Worm (Caenorhabditis elegans) whole organism, L3 larva: ENCODE results near the gene dcr-1.

ENCODE experiments used
- aly-2 ChIP-seq: fragments of 150-350 bp; optimal IDR thresholded peaks from 2 replicates; lab custom pipeline; 2014; ENCODE audit warnings: missing biosample characterization, missing genetic modification characterization
- ama-1 ChIP-seq: fragments of 150-350 bp; optimal IDR thresholded peaks from 2 replicates; lab custom pipeline; 2018
- ceh-16 ChIP-seq: sonication (generic microtip); optimal IDR thresholded peaks from 2 replicates; lab custom pipeline; 2017; ENCODE audit warnings: missing biosample characterization, missing genetic modification characterization
- ceh-28 ChIP-seq: fragments of 150-350 bp; optimal IDR thresholded peaks from 2 replicates; lab custom pipeline; 2014; ENCODE audit warnings: missing biosample characterization, missing genetic modification reagents, missing genetic modification characterization
- ceh-82 ChIP-seq: fragments of 150-350 bp; optimal IDR thresholded peaks from 2 replicates; lab custom pipeline; 2014; ENCODE audit warnings: missing biosample characterization, missing genetic modification characterization
- ceh-9 ChIP-seq: sonication (generic microtip); optimal IDR thresholded peaks from 2 replicates; lab custom pipeline; 2018; ENCODE audit warnings: missing biosample characterization, missing genetic modification characterization
- daf-12 ChIP-seq: fragments of 150-350 bp; optimal IDR thresholded peaks from 2 replicates; lab custom pipeline; 2014; ENCODE audit warnings: missing biosample characterization, missing genetic modification reagents, missing genetic modification characterization
- egl-5 ChIP-seq: fragments of 150-350 bp; optimal IDR thresholded peaks from 2 replicates; lab custom pipeline; 2017; ENCODE audit warnings: missing biosample characterization, missing genetic modification reagents, missing genetic modification characterization, inconsistent platforms
- elt-2 ChIP-seq: sonication (generic microtip); optimal IDR thresholded peaks from 2 replicates; lab custom pipeline; 2016; ENCODE audit warnings: missing genetic modification reagents, mild to moderate bottlenecking, missing genetic modification characterization, missing compliant biosample characterization
- eor-1 ChIP-seq, 2 experiments: fragments of 150-350 bp; optimal IDR thresholded peaks; 2 replicates each; lab custom pipeline; 2014 to 2018; ENCODE audit warnings: missing biosample characterization in 2 of 2, missing genetic modification characterization in 2 of 2
- fkh-10 ChIP-seq: sonication (generic microtip); optimal IDR thresholded peaks from 2 replicates; lab custom pipeline; 2017; ENCODE audit warnings: missing biosample characterization, missing genetic modification reagents, missing genetic modification characterization
- fkh-2 ChIP-seq: fragments of 150-350 bp; optimal IDR thresholded peaks from 2 replicates; lab custom pipeline; 2014; ENCODE audit warnings: missing biosample characterization, missing genetic modification reagents, missing genetic modification characterization
- fos-1 ChIP-seq: fragments of 150-350 bp; optimal IDR thresholded peaks from 2 replicates; lab custom pipeline; 2014; ENCODE audit warnings: missing biosample characterization, missing genetic modification characterization
- hmg-11 ChIP-seq: sonication (generic microtip); optimal IDR thresholded peaks from 2 replicates; lab custom pipeline; 2016; ENCODE audit warnings: missing genetic modification characterization, missing compliant biosample characterization
- jun-1 ChIP-seq: fragments of 150-350 bp; optimal IDR thresholded peaks from 2 replicates; lab custom pipeline; 2014; ENCODE audit warnings: missing biosample characterization, missing genetic modification reagents, missing genetic modification characterization
- lin-15B ChIP-seq: fragments of 150-350 bp; optimal IDR thresholded peaks from 2 replicates; lab custom pipeline; 2014; ENCODE audit warnings: missing biosample characterization, missing genetic modification characterization
- lin-39 ChIP-seq: fragments of 150-350 bp; optimal IDR thresholded peaks from 2 replicates; lab custom pipeline; 2018; ENCODE audit warnings: missing biosample characterization, missing genetic modification reagents, missing genetic modification characterization
- lsy-12 ChIP-seq: sonication (generic microtip); optimal IDR thresholded peaks from 2 replicates; lab custom pipeline; 2016; ENCODE audit warnings: mild to moderate bottlenecking, missing genetic modification characterization, missing compliant biosample characterization
- mdl-1 ChIP-seq: fragments of 150-350 bp; optimal IDR thresholded peaks from 2 replicates; lab custom pipeline; 2014; ENCODE audit warnings: missing biosample characterization, missing genetic modification characterization
- mml-1 ChIP-seq: fragments of 150-350 bp; sonication (generic microtip); optimal IDR thresholded peaks from 3 replicates; lab custom pipeline; 2014; ENCODE audit warnings: missing biosample characterization, missing genetic modification characterization
- nfya-1 ChIP-seq: sonication (generic microtip); optimal IDR thresholded peaks from 2 replicates; lab custom pipeline; 2017; ENCODE audit warnings: missing genetic modification characterization, mild to moderate bottlenecking, missing compliant biosample characterization, antibody characterized with exemption, moderate library complexity; ENCODE audit not compliant: insufficient read depth
- nhr-11 ChIP-seq: fragments of 150-350 bp; optimal IDR thresholded peaks from 2 replicates; lab custom pipeline; 2014; ENCODE audit warnings: missing biosample characterization, missing genetic modification characterization
- nhr-12 ChIP-seq: fragments of 150-350 bp; optimal IDR thresholded peaks from 2 replicates; lab custom pipeline; 2014; ENCODE audit warnings: missing biosample characterization, missing genetic modification characterization
- nhr-23 ChIP-seq: fragments of 150-350 bp; optimal IDR thresholded peaks from 2 replicates; lab custom pipeline; 2014; ENCODE audit warnings: missing biosample characterization, missing genetic modification reagents, missing genetic modification characterization
- nhr-237 ChIP-seq: fragments of 150-350 bp; optimal IDR thresholded peaks from 2 replicates; lab custom pipeline; 2014; ENCODE audit warnings: missing biosample characterization, missing genetic modification characterization
- nhr-25 ChIP-seq: sonication (generic microtip); optimal IDR thresholded peaks from 2 replicates; lab custom pipeline; 2017; ENCODE audit warnings: missing biosample characterization, missing genetic modification characterization
- nhr-28 ChIP-seq: fragments of 150-350 bp; optimal IDR thresholded peaks from 2 replicates; lab custom pipeline; 2014; ENCODE audit warnings: missing biosample characterization, missing genetic modification characterization
- nhr-43 ChIP-seq: sonication (generic microtip); optimal IDR thresholded peaks from 2 replicates; lab custom pipeline; 2016; ENCODE audit warnings: mild to moderate bottlenecking, missing genetic modification characterization, missing compliant biosample characterization; ENCODE audit not compliant: poor library complexity, severe bottlenecking
- nhr-67 ChIP-seq: fragments of 150-350 bp; optimal IDR thresholded peaks from 2 replicates; lab custom pipeline; 2014; ENCODE audit warnings: missing biosample characterization, missing genetic modification characterization
- nhr-76 ChIP-seq: fragments of 150-350 bp; sonication (generic microtip); optimal IDR thresholded peaks from 5 replicates; lab custom pipeline; 2014; ENCODE audit warnings: missing biosample characterization, missing genetic modification characterization
- pha-4 ChIP-seq: fragments of 150-350 bp; optimal IDR thresholded peaks from 2 replicates; lab custom pipeline; 2014; ENCODE audit warnings: missing biosample characterization, missing genetic modification reagents, missing genetic modification characterization
- pqm-1 ChIP-seq: fragments of 150-350 bp; optimal IDR thresholded peaks from 2 replicates; lab custom pipeline; 2017; ENCODE audit warnings: missing biosample characterization, missing genetic modification characterization, inconsistent platforms
- skn-1 ChIP-seq: fragments of 150-350 bp; optimal IDR thresholded peaks from 2 replicates; lab custom pipeline; 2014; ENCODE audit warnings: missing biosample characterization, missing genetic modification characterization
- snpc-4 ChIP-seq: fragments of 150-350 bp; optimal IDR thresholded peaks from 2 replicates; lab custom pipeline; 2014; ENCODE audit warnings: missing biosample characterization, missing genetic modification characterization
- tbx-2 ChIP-seq: sonication (generic microtip); optimal IDR thresholded peaks from 2 replicates; lab custom pipeline; 2016; ENCODE audit warnings: mild to moderate bottlenecking, missing genetic modification characterization, missing compliant biosample characterization
- unc-39 ChIP-seq: sonication (generic microtip); optimal IDR thresholded peaks from 4 replicates; lab custom pipeline; 2017; ENCODE audit warnings: missing biosample characterization, missing genetic modification characterization
- unc-62 ChIP-seq: fragments of 150-350 bp; sonication (generic microtip); optimal IDR thresholded peaks from 4 replicates; lab custom pipeline; 2014; ENCODE audit warnings: missing biosample characterization, missing genetic modification reagents, missing genetic modification characterization
- zag-1 ChIP-seq: fragments of 150-350 bp; optimal IDR thresholded peaks from 2 replicates; lab custom pipeline; 2014; ENCODE audit warnings: missing biosample characterization, missing genetic modification characterization
- ztf-11 ChIP-seq: fragments of 150-350 bp; optimal IDR thresholded peaks from 2 replicates; lab custom pipeline; 2014; ENCODE audit warnings: missing biosample characterization, missing genetic modification characterization

Gene dcr-1

DNA sequence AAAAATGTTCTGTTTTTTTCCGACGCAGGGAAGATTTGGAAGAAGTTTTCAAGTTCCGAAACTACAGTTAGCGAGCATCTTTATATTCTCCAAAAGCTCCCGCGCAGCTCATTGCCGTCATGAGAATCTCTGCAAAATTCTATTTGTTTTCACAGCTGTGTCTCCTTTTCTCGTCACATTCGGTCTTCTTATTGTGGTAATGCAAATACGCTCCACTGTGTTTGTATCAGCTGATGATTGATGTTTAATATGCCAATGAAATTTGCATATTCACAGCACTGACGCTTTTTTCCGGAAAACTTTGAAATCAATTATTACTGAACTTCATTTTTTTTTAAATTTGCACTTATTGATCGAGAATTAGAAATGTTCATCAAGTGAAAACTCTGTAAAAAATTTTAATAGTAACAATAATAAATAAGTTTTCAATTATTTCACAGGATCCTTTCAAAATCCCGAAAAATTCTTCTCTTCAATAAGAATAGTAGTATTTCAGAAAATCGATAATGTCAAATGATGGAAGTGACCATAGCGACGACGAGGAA is 13.1 kb upstream of the dcr-1 start, which contains the start of gene K06H7.2:
TSS of gene K06H7.2 (plus strand) at position 495 of the 545 bp plus-strand sequence.
- TF ChIP-seq nfya-1 (tag; lab: Kevin White, UChicago), result peak; percentile 69
- peak; percentile 20 for TF ChIP-seq hmg-11
- TF ChIP-seq snpc-4 (tag; lab: Kevin White, UChicago), result peak; percentile 68
- TF ChIP-seq egl-5 (tag; lab: Kevin White, UChicago), result peak; percentile 87
- no peak for TF ChIP-seq fkh-10 (GFP tag; lab: Kevin White, UChicago)
- TF ChIP-seq fos-1 (tag; lab: Kevin White, UChicago), result no peak
- peak; percentile 71 for TF ChIP-seq lin-39 (tag; lab: Kevin White, UChicago)
- no peak for TF ChIP-seq pqm-1
- TF ChIP-seq lin-15B (tag; lab: Kevin White, UChicago), result peak; percentile 87
- no peak for TF ChIP-seq mdl-1 (tag; lab: Kevin White, UChicago)
- no peak for TF ChIP-seq nhr-237 (tag; lab: Kevin White, UChicago)
- no peak for TF ChIP-seq unc-62 (GFP tag; lab: Kevin White, UChicago)
- TF ChIP-seq nhr-25, result peak; percentile 23
- TF ChIP-seq nhr-11 (tag; lab: Kevin White, UChicago), result no peak
- no peak for TF ChIP-seq ceh-28 (tag; lab: Kevin White, UChicago)
- no peak for TF ChIP-seq nhr-76 (tag; lab: Kevin White, UChicago)
- no peak for TF ChIP-seq nhr-28
- TF ChIP-seq nhr-67 (tag; lab: Kevin White, UChicago), result no peak
- no peak for TF ChIP-seq tbx-2
- no peak for TF ChIP-seq aly-2 (tag; lab: Kevin White, UChicago)
- peak; percentile 25 for TF ChIP-seq elt-2
- no peak for TF ChIP-seq lsy-12 (tag; lab: Kevin White, UChicago)
- peak; percentile 44 for TF ChIP-seq skn-1 (tag; lab: Kevin White, UChicago)
- peak; percentile 37 for TF ChIP-seq nhr-23 (tag; lab: Kevin White, UChicago)
- TF ChIP-seq pha-4 (tag; lab: Kevin White, UChicago), result peak; percentile 83
- TF ChIP-seq, all 47 proteins: peak for 11

DNA sequence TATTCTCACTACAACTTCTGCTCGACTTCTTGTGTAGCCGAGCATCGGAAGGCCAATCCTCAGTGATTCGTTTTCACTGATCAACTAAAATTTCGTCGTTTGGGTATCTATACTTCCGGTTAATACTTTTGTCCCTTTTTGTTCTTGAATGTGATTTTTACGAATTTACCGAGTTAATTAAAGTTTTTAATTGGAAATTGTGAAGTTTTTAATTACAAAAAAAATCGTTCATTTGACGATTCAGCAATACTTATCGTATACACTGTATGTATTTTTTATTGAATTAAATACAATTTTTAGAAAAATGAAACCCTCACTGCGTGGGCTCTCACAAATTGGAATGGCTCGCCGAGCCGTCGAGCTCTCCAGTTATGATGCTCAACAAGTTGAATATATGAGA is 11.3 kb upstream of the dcr-1 start, which contains the start of gene idi-1:
TSS of gene idi-1 (plus strand) at position 301 of the 400 bp plus-strand sequence.
- no peak for TF ChIP-seq pqm-1
- no peak for TF ChIP-seq ceh-9 (tag; lab: Kevin White, UChicago)
- no peak for TF ChIP-seq nhr-12 (tag; lab: Kevin White, UChicago)
- no peak for TF ChIP-seq nhr-25

DNA sequence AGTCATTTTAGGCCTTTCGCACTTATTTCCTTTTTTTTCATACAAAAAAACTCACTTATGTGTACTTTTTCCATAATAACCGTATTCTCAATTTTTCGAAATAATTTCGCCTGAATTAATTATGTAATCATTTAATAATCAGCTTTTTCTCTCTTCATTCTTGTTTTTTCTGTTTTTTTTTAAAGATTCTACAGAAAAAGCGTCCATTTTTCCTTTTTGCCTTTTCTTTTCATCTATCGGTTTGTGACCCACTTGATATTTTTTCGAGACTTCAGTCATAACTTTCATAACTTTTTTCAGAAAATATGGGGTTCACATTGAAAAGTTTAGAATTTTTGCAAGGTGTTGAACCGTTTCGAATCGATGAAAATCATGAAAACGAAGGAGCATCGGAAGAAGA is 8.2 kb upstream of the dcr-1 start, which contains the start of gene vms-1:
TSS of gene vms-1 (plus strand) at position 301 of the 400 bp plus-strand sequence.
- TF ChIP-seq ceh-82, result no peak
- no peak for TF ChIP-seq nhr-12 (tag; lab: Kevin White, UChicago)
- TF ChIP-seq elt-2, result no peak
- no peak for TF ChIP-seq zag-1
- TF ChIP-seq fos-1 (tag; lab: Kevin White, UChicago), result no peak
- no peak for TF ChIP-seq pqm-1

DNA sequence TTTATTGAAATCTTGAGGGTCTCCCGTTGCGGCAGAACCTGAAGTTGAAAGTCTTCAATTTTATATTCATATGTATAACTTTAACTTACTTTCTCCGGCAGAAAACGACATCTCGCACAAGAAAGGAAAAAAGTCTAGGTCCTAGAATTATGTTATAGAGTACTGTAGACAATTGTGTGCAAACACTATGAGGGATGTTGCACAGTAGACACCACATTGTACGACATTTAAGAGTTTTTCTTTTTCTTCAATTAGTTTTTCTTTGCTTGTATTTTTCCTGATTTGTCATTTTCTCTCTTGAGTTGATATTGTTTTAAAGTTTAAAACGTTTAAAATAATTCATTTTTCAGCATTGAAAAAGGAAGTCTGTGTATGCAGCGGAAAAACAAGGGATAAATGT is 5.3 kb upstream of the dcr-1 start, which contains the start of the genes K06H7.7 and grp-1:
TSS of gene K06H7.7 (minus strand) at position 121 of the 400 bp plus-strand sequence.
TSS of gene grp-1 (plus strand) at position 351 of the 400 bp plus-strand sequence.
- TF ChIP-seq mml-1 (tag; lab: Kevin White, UChicago) (no peak), nhr-25 (peak; percentile 21), fkh-10 (GFP tag; lab: Kevin White, UChicago) (no peak), nhr-43 (tag; lab: Kevin White, UChicago) (peak; percentile 49), jun-1 (tag; lab: Kevin White, UChicago) (no peak), nhr-76 (tag; lab: Kevin White, UChicago) (no peak), ztf-11 (tag; lab: Kevin White, UChicago) (no peak), lin-15B (tag; lab: Kevin White, UChicago) (peak; percentile 73), nhr-237 (tag; lab: Kevin White, UChicago) (no peak), nhr-23 (tag; lab: Kevin White, UChicago) (peak; percentile 81), nhr-11 (tag; lab: Kevin White, UChicago) (no peak), daf-12 (tag; lab: Kevin White, UChicago) (no peak), aly-2 (tag; lab: Kevin White, UChicago) (no peak), fkh-2 (tag; lab: Kevin White, UChicago) (no peak), ama-1 (lab: Kevin White, UChicago) (no peak), unc-62 (GFP tag; lab: Kevin White, UChicago) (no peak), ceh-16 (tag; lab: Kevin White, UChicago) (no peak), unc-39 (tag; lab: Kevin White, UChicago) (no peak), lsy-12 (tag; lab: Kevin White, UChicago) (no peak), elt-2 (no peak), egl-5 (tag; lab: Kevin White, UChicago) (peak; percentile 56), ceh-82 (no peak), nhr-12 (tag; lab: Kevin White, UChicago) (no peak), fos-1 (tag; lab: Kevin White, UChicago) (no peak), nfya-1 (tag; lab: Kevin White, UChicago) (peak; percentile 72), eor-1 (tag; optimal IDR thresholded peaks at IDR 0.05; lab: Kevin White, UChicago) (no peak), pha-4 (tag; lab: Kevin White, UChicago) (peak; percentile 71)
